Fruit fly (Drosophila melanogaster) whole organism, embryonic: ENCODE data around the gene CG11085.

Source experiments
- Blimp-1 ChIP-seq: fragments of 200-800 bp; sonication (Bioruptor generic); optimal IDR thresholded peaks from 3 replicates; lab custom pipeline; 2018; ENCODE audit warnings: missing biosample characterization, missing genetic modification characterization, mild to moderate bottlenecking, moderate library complexity, missing genetic modification reagents
- CG10431 ChIP-seq: fragments of 200-800 bp; sonication (Bioruptor generic); optimal IDR thresholded peaks from 3 replicates; lab custom pipeline; 2018; ENCODE audit warnings: missing biosample characterization, mild to moderate bottlenecking, missing genetic modification characterization
- CG10565 ChIP-seq: fragments of 200-800 bp; sonication (Bioruptor generic); optimal IDR thresholded peaks from 3 replicates; lab custom pipeline; 2016; ENCODE audit warnings: missing biosample characterization, mild to moderate bottlenecking, missing genetic modification characterization
- CG1233 ChIP-seq: fragments of 200-800 bp; sonication (Bioruptor generic); optimal IDR thresholded peaks from 4 replicates; lab custom pipeline; 2018; ENCODE audit warnings: missing biosample characterization, mild to moderate bottlenecking, missing genetic modification characterization
- CG14667 ChIP-seq: fragments of 200-800 bp; sonication (Bioruptor generic); IDR thresholded peaks from 2 replicates; pipeline ENCODE4 v1.3.6; 2022; ENCODE audit warnings: missing biosample characterization, missing genetic modification characterization
- CG15269 ChIP-seq: fragments of 200-800 bp; sonication (Bioruptor generic); optimal IDR thresholded peaks from 2 replicates; lab custom pipeline; 2018; ENCODE audit warnings: missing biosample characterization, mild to moderate bottlenecking, missing genetic modification characterization, moderate library complexity
- CG16863 ChIP-seq: fragments of 200-800 bp; sonication (Bioruptor generic); optimal IDR thresholded peaks from 3 replicates; lab custom pipeline; 2016; ENCODE audit warnings: missing biosample characterization, missing genetic modification characterization
- CG17361 ChIP-seq: fragments of 200-800 bp; sonication (Bioruptor generic); IDR thresholded peaks from 3 replicates; pipeline ENCODE4 v1.3.6; 2022; ENCODE audit warnings: missing biosample characterization, missing genetic modification characterization
- CG18476 ChIP-seq: fragments of 200-800 bp; sonication (Bioruptor generic); optimal IDR thresholded peaks from 2 replicates; lab custom pipeline; 2016; ENCODE audit warnings: missing biosample characterization, mild to moderate bottlenecking, missing genetic modification characterization
- CG2712 ChIP-seq: fragments of 200-800 bp; optimal IDR thresholded peaks from 3 replicates; lab custom pipeline; 2019; ENCODE audit warnings: missing biosample characterization, mild to moderate bottlenecking, missing genetic modification characterization, moderate library complexity
- CG30431 ChIP-seq: fragments of 200-800 bp; sonication (Bioruptor generic); optimal IDR thresholded peaks from 2 replicates; lab custom pipeline; 2017; ENCODE audit warnings: missing biosample characterization, missing genetic modification characterization
- CG3847 ChIP-seq: fragments of 200-800 bp; sonication (Bioruptor generic); IDR thresholded peaks from 2 replicates; pipeline ENCODE4 v1.3.6; 2022; ENCODE audit warnings: missing biosample characterization, missing genetic modification characterization
- CG4617 ChIP-seq: fragments of 200-800 bp; sonication (Bioruptor generic); optimal IDR thresholded peaks from 3 replicates; lab custom pipeline; 2016; ENCODE audit warnings: missing biosample characterization, missing genetic modification characterization, borderline replicate concordance
- CG4854 ChIP-seq: fragments of 200-800 bp; sonication (Bioruptor generic); optimal IDR thresholded peaks from 2 replicates; lab custom pipeline; 2016; ENCODE audit warnings: missing biosample characterization, missing genetic modification characterization, inconsistent platforms
- CG5180 ChIP-seq: fragments of 200-800 bp; sonication (Bioruptor generic); optimal IDR thresholded peaks from 3 replicates; lab custom pipeline; 2017; ENCODE audit warnings: missing biosample characterization, missing genetic modification characterization, mild to moderate bottlenecking, moderate library complexity, missing genetic modification reagents
- CG6683 ChIP-seq: fragments of 200-800 bp; sonication (Bioruptor generic); optimal IDR thresholded peaks from 2 replicates; lab custom pipeline; 2017; ENCODE audit warnings: missing biosample characterization, mild to moderate bottlenecking, missing genetic modification characterization, missing genetic modification reagents
- CG7839 ChIP-seq: fragments of 200-800 bp; sonication (Bioruptor generic); optimal IDR thresholded peaks from 3 replicates; lab custom pipeline; 2018; ENCODE audit warnings: missing biosample characterization, mild to moderate bottlenecking, missing genetic modification characterization, moderate library complexity
- CG8089 ChIP-seq: fragments of 200-800 bp; sonication (Bioruptor generic); optimal IDR thresholded peaks from 3 replicates; lab custom pipeline; 2016; ENCODE audit warnings: missing biosample characterization, missing genetic modification characterization
- Deaf1 ChIP-seq: fragments of 200-800 bp; optimal IDR thresholded peaks from 3 replicates; lab custom pipeline; 2019; ENCODE audit warnings: missing biosample characterization, mild to moderate bottlenecking, missing genetic modification characterization, moderate library complexity
- Dip2 ChIP-seq: fragments of 200-800 bp; sonication (Bioruptor generic); IDR thresholded peaks from 2 replicates; pipeline ENCODE4 v1.3.6; 2022; ENCODE audit warnings: missing biosample characterization, missing genetic modification characterization
- Dll ChIP-seq: fragments of 200-800 bp; sonication (Bioruptor generic); IDR thresholded peaks from 4 replicates; pipeline ENCODE4 v1.3.6; 2022; ENCODE audit warnings: missing biosample characterization, missing genetic modification characterization; ENCODE audit not compliant: partially characterized antibody
- E2f1 ChIP-seq: fragments of 200-800 bp; sonication (Bioruptor generic); IDR thresholded peaks from 2 replicates; pipeline ENCODE4 v1.3.6; 2022; ENCODE audit warnings: missing biosample characterization, missing genetic modification characterization
- Fer1 ChIP-seq: fragments of 200-800 bp; sonication (Bioruptor generic); optimal IDR thresholded peaks from 2 replicates; lab custom pipeline; 2017; ENCODE audit warnings: missing biosample characterization, mild to moderate bottlenecking, missing genetic modification characterization
- HLHmδ ChIP-seq: fragments of 200-800 bp; sonication (Bioruptor generic); optimal IDR thresholded peaks from 2 replicates; lab custom pipeline; 2018; ENCODE audit warnings: missing biosample characterization, mild to moderate bottlenecking, missing genetic modification characterization, moderate library complexity
- Hr3 ChIP-seq: fragments of 200-800 bp; sonication (Bioruptor generic); optimal IDR thresholded peaks from 3 replicates; lab custom pipeline; 2016; ENCODE audit warnings: missing biosample characterization, missing genetic modification characterization
- Hr51 ChIP-seq, 2 experiments: fragments of 200-800 bp; sonication (Bioruptor generic); optimal IDR thresholded peaks; 2 replicates in 1 of 2; 3 replicates in 1 of 2; lab custom pipeline; 2016 to 2018; ENCODE audit warnings: missing biosample characterization in 2 of 2, missing genetic modification characterization in 2 of 2, mild to moderate bottlenecking in 1 of 2, moderate library complexity in 1 of 2
- MBD-R2 ChIP-seq: fragments of 200-800 bp; sonication (Bioruptor generic); IDR thresholded peaks from 2 replicates; pipeline ENCODE4 v1.3.6; 2022; ENCODE audit warnings: missing biosample characterization, missing genetic modification characterization
- Myb ChIP-seq: fragments of 200-800 bp; sonication (Bioruptor generic); optimal IDR thresholded peaks from 2 replicates; lab custom pipeline; 2016; ENCODE audit warnings: missing biosample characterization, missing genetic modification characterization
- Scr ChIP-seq: fragments of 200-800 bp; sonication (Bioruptor generic); IDR thresholded peaks from 2 replicates; pipeline ENCODE4 v1.3.6; 2022; ENCODE audit warnings: missing biosample characterization, missing genetic modification characterization; ENCODE audit not compliant: partially characterized antibody
- Sin3A ChIP-seq: fragments of >200 bp; optimal IDR thresholded peaks from 2 replicates; lab custom pipeline; 2018
- Sox100B ChIP-seq: fragments of 200-800 bp; sonication (Bioruptor generic); optimal IDR thresholded peaks from 3 replicates; lab custom pipeline; 2018; ENCODE audit warnings: missing biosample characterization, mild to moderate bottlenecking, missing genetic modification characterization
- Spps ChIP-seq: fragments of 200-800 bp; sonication (Bioruptor generic); optimal IDR thresholded peaks from 2 replicates; lab custom pipeline; 2018; ENCODE audit warnings: missing biosample characterization, mild to moderate bottlenecking, missing genetic modification characterization
- TFAM ChIP-seq: fragments of 200-800 bp; sonication (Bioruptor generic); optimal IDR thresholded peaks from 2 replicates; lab custom pipeline; 2017; ENCODE audit warnings: missing biosample characterization, missing genetic modification characterization, inconsistent platforms
- aop ChIP-seq: fragments of 200-800 bp; sonication (Bioruptor generic); IDR thresholded peaks from 2 replicates; pipeline ENCODE4 v1.3.6; 2022; ENCODE audit warnings: missing biosample characterization, missing genetic modification characterization
- ara ChIP-seq: fragments of 200-800 bp; sonication (Bioruptor generic); IDR thresholded peaks from 2 replicates; pipeline ENCODE4 v1.3.6; 2022; ENCODE audit warnings: missing biosample characterization, missing genetic modification characterization
- ase ChIP-seq: fragments of 200-800 bp; sonication (Bioruptor generic); IDR thresholded peaks from 3 replicates; pipeline ENCODE4 v1.3.6; 2022; ENCODE audit warnings: missing biosample characterization, missing genetic modification characterization
- cwo ChIP-seq: fragments of 200-800 bp; sonication (Bioruptor generic); optimal IDR thresholded peaks from 3 replicates; lab custom pipeline; 2017; ENCODE audit warnings: missing biosample characterization, missing genetic modification characterization, mild to moderate bottlenecking, moderate library complexity, missing genetic modification reagents
- fd102C ChIP-seq: fragments of 200-800 bp; sonication (Bioruptor generic); optimal IDR thresholded peaks from 2 replicates; lab custom pipeline; 2018; ENCODE audit warnings: missing biosample characterization, mild to moderate bottlenecking, missing genetic modification characterization, moderate library complexity
- gfzf ChIP-seq: fragments of 200-800 bp; sonication (Bioruptor generic); optimal IDR thresholded peaks from 2 replicates; lab custom pipeline; 2016; ENCODE audit warnings: missing biosample characterization, mild to moderate bottlenecking, missing genetic modification characterization, moderate library complexity
- gt ChIP-seq: fragments of 200-800 bp; sonication (Bioruptor generic); IDR thresholded peaks from 2 replicates; pipeline ENCODE4 v1.3.6; 2022; ENCODE audit warnings: missing biosample characterization, missing genetic modification characterization
- hbn ChIP-seq: fragments of 200-800 bp; sonication (Bioruptor generic); IDR thresholded peaks from 2 replicates; pipeline ENCODE4 v1.3.6; 2022; ENCODE audit warnings: missing biosample characterization, missing genetic modification characterization; ENCODE audit not compliant: partially characterized antibody
- inv ChIP-seq: fragments of 200-800 bp; sonication (Bioruptor generic); IDR thresholded peaks from 2 replicates; pipeline ENCODE4 v1.3.6; 2022; ENCODE audit warnings: missing biosample characterization, missing genetic modification characterization; ENCODE audit not compliant: partially characterized antibody
- nerfin-1 ChIP-seq: fragments of 200-800 bp; sonication (Bioruptor generic); optimal IDR thresholded peaks from 3 replicates; lab custom pipeline; 2019; ENCODE audit warnings: missing biosample characterization, mild to moderate bottlenecking, missing genetic modification characterization, moderate library complexity
- nom ChIP-seq: fragments of 200-800 bp; sonication (Bioruptor generic); optimal IDR thresholded peaks from 2 replicates; lab custom pipeline; 2017; ENCODE audit warnings: missing biosample characterization, missing genetic modification characterization, mild to moderate bottlenecking, moderate library complexity, missing genetic modification reagents
- onecut ChIP-seq: fragments of 200-800 bp; sonication (Bioruptor generic); IDR thresholded peaks from 2 replicates; pipeline ENCODE4 v1.3.6; 2022; ENCODE audit warnings: missing biosample characterization, missing genetic modification characterization
- pum ChIP-seq: fragments of 200-800 bp; sonication (Bioruptor generic); optimal IDR thresholded peaks from 2 replicates; lab custom pipeline; 2016; ENCODE audit warnings: missing biosample characterization, missing genetic modification characterization
- ranshi ChIP-seq: fragments of 200-800 bp; sonication (Bioruptor generic); IDR thresholded peaks from 2 replicates; pipeline ENCODE4 v1.3.6; 2022; ENCODE audit warnings: missing biosample characterization, missing genetic modification characterization
- sqz ChIP-seq: fragments of 200-800 bp; sonication (Bioruptor generic); optimal IDR thresholded peaks from 3 replicates; lab custom pipeline; 2018; ENCODE audit warnings: missing biosample characterization, mild to moderate bottlenecking, missing genetic modification characterization
- tap ChIP-seq: fragments of 200-800 bp; optimal IDR thresholded peaks from 3 replicates; lab custom pipeline; 2019; ENCODE audit warnings: missing biosample characterization, mild to moderate bottlenecking, missing genetic modification characterization, moderate library complexity

The CG11085 gene

dm6 chrX:12665112-12665795 is 49.1 kb downstream of the CG11085 start (continued):
- TF ChIP-seq CG3847 (GFP tag; lab: Robert Waterston, UW) (peak; percentile 90), inv (GFP tag; lab: Robert Waterston, UW) (no peak), CG10431 (GFP tag; lab: Kevin White, UChicago) (peak; percentile 58), hbn (no peak), cwo (peak; percentile 84), gt (GFP tag; lab: Robert Waterston, UW) (peak; percentile 78), ase (GFP tag; lab: Robert Waterston, UW) (peak; percentile 90), E2f1 (GFP tag; lab: Robert Waterston, UW) (peak; percentile 90), CG15269 (tag; lab: Kevin White, UChicago) (peak; percentile 88), Deaf1 (tag; lab: Kevin White, UChicago) (peak; percentile 55), CG30431 (GFP tag; lab: Kevin White, UChicago) (peak; percentile 82), MBD-R2 (GFP tag; lab: Robert Waterston, UW) (peak; percentile 80), CG4854 (GFP tag; lab: Kevin White, UChicago) (peak; percentile 75), Sox100B (GFP tag; lab: Kevin White, UChicago) (peak; percentile 89), Scr (GFP tag; lab: Robert Waterston, UW) (no peak), CG10565 (GFP tag; lab: Kevin White, UChicago) (peak; percentile 6), CG16863 (GFP tag; lab: Kevin White, UChicago) (peak; percentile 36), CG2712 (peak; percentile 93), ranshi (GFP tag; lab: Robert Waterston, UW) (peak; percentile 87; the same call in 1 of the 2 replicates), Hr51 (GFP tag; optimal IDR thresholded peaks at IDR 0.05; lab: Kevin White, UChicago) (peak; percentile 44 to 87), CG14667 (GFP tag; lab: Robert Waterston, UW) (peak; percentile 91), CG6683 (GFP tag; lab: Kevin White, UChicago) (peak; percentile 46), aop (GFP tag; lab: Robert Waterston, UW) (peak; percentile 57; the same call in 1 of the 2 replicates), CG4617 (GFP tag; lab: Kevin White, UChicago) (peak; percentile 49), Myb (GFP tag; lab: Kevin White, UChicago) (peak; percentile 3), Hr3 (GFP tag; lab: Kevin White, UChicago) (peak; percentile 88), CG5180 (GFP tag; lab: Kevin White, UChicago) (peak; percentile 69), sqz (peak; percentile 50), CG7839 (tag; lab: Kevin White, UChicago) (peak; percentile 92), Fer1 (GFP tag; lab: Kevin White, UChicago) (peak; percentile 81), nerfin-1 (tag; lab: Kevin White, UChicago) (peak; percentile 78), CG18476 (GFP tag; lab: Kevin White, UChicago) (peak; percentile 54), Blimp-1 (GFP tag; lab: Kevin White, UChicago) (peak; percentile 84), TFAM (GFP tag; lab: Kevin White, UChicago) (peak; percentile 54), Dip2 (GFP tag; lab: Robert Waterston, UW) (peak; percentile 50; the same call in 1 of the 2 replicates), gfzf (GFP tag; lab: Kevin White, UChicago) (no peak), onecut (GFP tag; lab: Robert Waterston, UW) (peak; percentile 81), Spps (peak; percentile 80), ara (peak; percentile 94), nom (GFP tag; lab: Kevin White, UChicago) (peak; percentile 90), HLHmδ (GFP tag; lab: Kevin White, UChicago) (no peak), Sin3A (lab: Kevin White, UChicago) (no peak), fd102C (GFP tag; lab: Kevin White, UChicago) (peak; percentile 37), CG8089 (GFP tag; lab: Kevin White, UChicago) (peak; percentile 46), Dll (GFP tag; lab: Robert Waterston, UW) (no peak), tap (tag; lab: Kevin White, UChicago) (peak; percentile 84), CG1233 (GFP tag; lab: Kevin White, UChicago) (peak; percentile 90), pum (GFP tag; lab: Kevin White, UChicago) (peak; percentile 53), CG17361 (peak; percentile 94)
